Fruit fly (Drosophila melanogaster) whole organism, embryonic: ENCODE measurements around the gene Xe7.

ENCODE experiments used
- Antp ChIP-seq: fragments of 200-800 bp; sonication (Bioruptor generic); optimal IDR thresholded peaks from 3 replicates; lab custom pipeline; 2016; ENCODE audit warnings: missing biosample characterization, missing genetic modification characterization
- C15 ChIP-seq: fragments of 200-800 bp; sonication (Bioruptor generic); IDR thresholded peaks from 3 replicates; pipeline ENCODE4 v1.3.6; 2022; ENCODE audit warnings: missing biosample characterization, missing genetic modification characterization
- CG10321 ChIP-seq: fragments of 200-800 bp; sonication (Bioruptor generic); IDR thresholded peaks from 2 replicates; pipeline ENCODE4 v1.3.6; 2022; ENCODE audit warnings: missing biosample characterization, missing genetic modification characterization
- CG10979 ChIP-seq: fragments of 200-800 bp; sonication (Bioruptor generic); optimal IDR thresholded peaks from 2 replicates; lab custom pipeline; 2018; ENCODE audit warnings: missing biosample characterization, mild to moderate bottlenecking, missing genetic modification characterization, moderate library complexity
- CG11695 ChIP-seq: fragments of 200-800 bp; sonication (Bioruptor generic); IDR thresholded peaks from 3 replicates; pipeline ENCODE4 v1.3.6; 2022; ENCODE audit warnings: missing biosample characterization, missing genetic modification characterization
- CG12104 ChIP-seq: fragments of 200-800 bp; sonication (Bioruptor generic); optimal IDR thresholded peaks from 3 replicates; lab custom pipeline; 2016; ENCODE audit warnings: missing biosample characterization, missing genetic modification characterization
- CG17186 ChIP-seq: fragments of 200-800 bp; sonication (Bioruptor generic); optimal IDR thresholded peaks from 3 replicates; lab custom pipeline; 2017; ENCODE audit warnings: missing biosample characterization, missing genetic modification reagents, missing genetic modification characterization
- CG17361 ChIP-seq: fragments of 200-800 bp; sonication (Bioruptor generic); IDR thresholded peaks from 3 replicates; pipeline ENCODE4 v1.3.6; 2022; ENCODE audit warnings: missing biosample characterization, missing genetic modification characterization
- CG17385 ChIP-seq: fragments of 200-800 bp; sonication (Bioruptor generic); optimal IDR thresholded peaks from 3 replicates; lab custom pipeline; 2018; ENCODE audit warnings: missing biosample characterization, mild to moderate bottlenecking, missing genetic modification characterization
- CG17568 ChIP-seq: fragments of 200-800 bp; sonication (Bioruptor generic); optimal IDR thresholded peaks from 2 replicates; lab custom pipeline; 2018; ENCODE audit warnings: missing biosample characterization, mild to moderate bottlenecking, missing genetic modification characterization, moderate library complexity
- CG17829 ChIP-seq: fragments of 200-800 bp; optimal IDR thresholded peaks from 2 replicates; lab custom pipeline; 2019; ENCODE audit warnings: missing biosample characterization, mild to moderate bottlenecking, missing genetic modification characterization, moderate library complexity
- CG2129 ChIP-seq: fragments of 200-800 bp; sonication (Bioruptor generic); IDR thresholded peaks from 2 replicates; pipeline ENCODE4 v1.3.6; 2022; ENCODE audit warnings: missing biosample characterization, missing genetic modification characterization; ENCODE audit not compliant: partially characterized antibody
- CG3065 ChIP-seq: fragments of 200-800 bp; sonication (Bioruptor generic); optimal IDR thresholded peaks from 2 replicates; lab custom pipeline; 2016; ENCODE audit warnings: missing biosample characterization, missing genetic modification characterization
- CG31388 ChIP-seq: fragments of 200-800 bp; sonication (Bioruptor generic); optimal IDR thresholded peaks from 2 replicates; lab custom pipeline; 2016; ENCODE audit warnings: missing biosample characterization, missing genetic modification characterization
- CG33557 ChIP-seq: fragments of 200-800 bp; sonication (Bioruptor generic); optimal IDR thresholded peaks from 2 replicates; lab custom pipeline; 2019; ENCODE audit warnings: missing biosample characterization, mild to moderate bottlenecking, missing genetic modification characterization, moderate library complexity
- CG34224 ChIP-seq: fragments of 200-800 bp; sonication (Bioruptor generic); IDR thresholded peaks from 3 replicates; pipeline ENCODE4 v1.3.6; 2022; ENCODE audit warnings: missing biosample characterization, missing genetic modification characterization; ENCODE audit not compliant: partially characterized antibody
- CG3838 ChIP-seq: fragments of 200-800 bp; sonication (Bioruptor generic); optimal IDR thresholded peaks from 3 replicates; lab custom pipeline; 2016; ENCODE audit warnings: missing biosample characterization, missing genetic modification characterization
- CG4282 ChIP-seq: fragments of 200-800 bp; sonication (Bioruptor generic); optimal IDR thresholded peaks from 2 replicates; lab custom pipeline; 2016; ENCODE audit warnings: missing biosample characterization, missing genetic modification characterization
- CG7928 ChIP-seq: fragments of 200-800 bp; sonication (Bioruptor generic); optimal IDR thresholded peaks from 2 replicates; lab custom pipeline; 2017; ENCODE audit warnings: missing biosample characterization, mild to moderate bottlenecking, missing genetic modification characterization
- CG8089 ChIP-seq: fragments of 200-800 bp; sonication (Bioruptor generic); optimal IDR thresholded peaks from 3 replicates; lab custom pipeline; 2016; ENCODE audit warnings: missing biosample characterization, missing genetic modification characterization
- CG8281 ChIP-seq: fragments of 200-800 bp; sonication (Bioruptor generic); optimal IDR thresholded peaks from 2 replicates; lab custom pipeline; 2018; ENCODE audit warnings: missing biosample characterization, mild to moderate bottlenecking, missing genetic modification characterization, moderate library complexity
- CG8359 ChIP-seq: fragments of 200-800 bp; sonication (Bioruptor generic); optimal IDR thresholded peaks from 2 replicates; lab custom pipeline; 2017; ENCODE audit warnings: missing biosample characterization, mild to moderate bottlenecking, missing genetic modification characterization, borderline replicate concordance
- CG8478 ChIP-seq: fragments of >200 bp; optimal IDR thresholded peaks from 2 replicates; lab custom pipeline; 2018
- CG8944 ChIP-seq: fragments of 200-800 bp; sonication (Bioruptor generic); optimal IDR thresholded peaks from 3 replicates; lab custom pipeline; 2016; ENCODE audit warnings: missing biosample characterization, missing genetic modification characterization
- Dbx ChIP-seq: fragments of 200-800 bp; sonication (Bioruptor generic); IDR thresholded peaks from 3 replicates; pipeline ENCODE4 v1.3.6; 2022; ENCODE audit warnings: missing biosample characterization, missing genetic modification characterization
- Doc2 ChIP-seq: fragments of 200-800 bp; sonication (Bioruptor generic); IDR thresholded peaks from 2 replicates; pipeline ENCODE4 v1.3.6; 2022; ENCODE audit warnings: missing biosample characterization, missing genetic modification characterization
- Dp ChIP-seq: fragments of 200-800 bp; sonication (Bioruptor generic); optimal IDR thresholded peaks from 2 replicates; lab custom pipeline; 2018; ENCODE audit warnings: missing biosample characterization, mild to moderate bottlenecking, missing genetic modification characterization, moderate library complexity
- Eip74EF ChIP-seq, 2 experiments: fragments of 200-800 bp in 1 of 2; fragments of >200 bp in 1 of 2; sonication (Bioruptor generic) in 1 of 2; optimal IDR thresholded peaks; 2 replicates each; lab custom pipeline; 2017 to 2019; ENCODE audit warnings: missing biosample characterization in 2 of 2, missing genetic modification characterization in 2 of 2, mild to moderate bottlenecking in 1 of 2, moderate library complexity in 1 of 2
- Fer3 ChIP-seq: fragments of 200-800 bp; sonication (Bioruptor generic); optimal IDR thresholded peaks from 2 replicates; lab custom pipeline; 2018; ENCODE audit warnings: missing biosample characterization, mild to moderate bottlenecking, missing genetic modification characterization, moderate library complexity
- HHEX ChIP-seq: fragments of 200-800 bp; sonication (Bioruptor generic); optimal IDR thresholded peaks from 3 replicates; lab custom pipeline; 2017; ENCODE audit warnings: missing biosample characterization, mild to moderate bottlenecking, missing genetic modification characterization, missing genetic modification reagents
- HmgZ ChIP-seq: fragments of 200-800 bp; sonication (Bioruptor generic); optimal IDR thresholded peaks from 2 replicates; lab custom pipeline; 2018; ENCODE audit warnings: missing biosample characterization, mild to moderate bottlenecking, missing genetic modification characterization
- Jarid2 ChIP-seq: fragments of 200-800 bp; sonication (Bioruptor generic); optimal IDR thresholded peaks from 3 replicates; lab custom pipeline; 2017; ENCODE audit warnings: mild to moderate bottlenecking, missing biosample characterization, missing genetic modification reagents, missing genetic modification characterization
- Optix ChIP-seq: fragments of 200-800 bp; sonication (Bioruptor generic); IDR thresholded peaks from 3 replicates; pipeline ENCODE4 v1.3.6; 2022; ENCODE audit warnings: missing biosample characterization, missing genetic modification characterization
- az2 ChIP-seq: fragments of 200-800 bp; sonication (Bioruptor generic); optimal IDR thresholded peaks from 3 replicates; lab custom pipeline; 2016; ENCODE audit warnings: missing biosample characterization, missing genetic modification characterization
- bab2 ChIP-seq: fragments of 200-800 bp; sonication (Bioruptor generic); optimal IDR thresholded peaks from 2 replicates; lab custom pipeline; 2016; ENCODE audit warnings: missing biosample characterization, missing genetic modification characterization
- btn ChIP-seq: fragments of 200-800 bp; sonication (Bioruptor generic); optimal IDR thresholded peaks from 2 replicates; lab custom pipeline; 2016; ENCODE audit warnings: missing biosample characterization, missing genetic modification characterization
- crp ChIP-seq, 2 experiments: fragments of 200-800 bp; sonication (Bioruptor generic); optimal IDR thresholded peaks; 2 replicates in 1 of 2; 3 replicates in 1 of 2; lab custom pipeline; 2017; ENCODE audit warnings: missing biosample characterization in 2 of 2, missing genetic modification characterization in 2 of 2, mild to moderate bottlenecking in 1 of 2, moderate library complexity in 1 of 2
- dan ChIP-seq: fragments of 200-800 bp; sonication (Bioruptor generic); IDR thresholded peaks from 2 replicates; pipeline ENCODE4 v1.3.6; 2022; ENCODE audit warnings: missing biosample characterization, missing genetic modification characterization
- dati ChIP-seq: fragments of 200-800 bp; sonication (Bioruptor generic); IDR thresholded peaks from 2 replicates; pipeline ENCODE4 v1.3.6; 2022; ENCODE audit warnings: missing biosample characterization, missing genetic modification characterization
- dmrt99B ChIP-seq: fragments of 200-800 bp; sonication (Bioruptor generic); optimal IDR thresholded peaks from 2 replicates; lab custom pipeline; 2018; ENCODE audit warnings: missing biosample characterization, mild to moderate bottlenecking, missing genetic modification characterization, moderate library complexity
- fd3F ChIP-seq: fragments of 200-800 bp; sonication (Bioruptor generic); optimal IDR thresholded peaks from 2 replicates; lab custom pipeline; 2018; ENCODE audit warnings: missing biosample characterization, mild to moderate bottlenecking, missing genetic modification characterization, moderate library complexity
- gsb-n ChIP-seq: fragments of 200-800 bp; sonication (Bioruptor generic); optimal IDR thresholded peaks from 3 replicates; lab custom pipeline; 2018; ENCODE audit warnings: missing biosample characterization, mild to moderate bottlenecking, missing genetic modification characterization
- gt ChIP-seq: fragments of 200-800 bp; sonication (Bioruptor generic); IDR thresholded peaks from 2 replicates; pipeline ENCODE4 v1.3.6; 2022; ENCODE audit warnings: missing biosample characterization, missing genetic modification characterization
- nau ChIP-seq: fragments of 200-800 bp; sonication (Bioruptor generic); optimal IDR thresholded peaks from 3 replicates; lab custom pipeline; 2017; ENCODE audit warnings: missing biosample characterization, mild to moderate bottlenecking, missing genetic modification characterization, missing genetic modification reagents
- nom ChIP-seq: fragments of 200-800 bp; sonication (Bioruptor generic); optimal IDR thresholded peaks from 2 replicates; lab custom pipeline; 2017; ENCODE audit warnings: missing biosample characterization, missing genetic modification characterization, mild to moderate bottlenecking, moderate library complexity, missing genetic modification reagents
- odd ChIP-seq: fragments of 200-800 bp; sonication (Bioruptor generic); optimal IDR thresholded peaks from 2 replicates; lab custom pipeline; 2017; ENCODE audit warnings: missing biosample characterization, mild to moderate bottlenecking, missing genetic modification characterization
- pnt ChIP-seq: fragments of 200-800 bp; sonication (Bioruptor generic); optimal IDR thresholded peaks from 3 replicates; lab custom pipeline; 2016; ENCODE audit warnings: missing biosample characterization, missing genetic modification characterization
- tna ChIP-seq: fragments of 200-800 bp; sonication (Bioruptor generic); IDR thresholded peaks from 2 replicates; pipeline ENCODE4 v1.3.6; 2022; ENCODE audit warnings: missing biosample characterization, missing genetic modification characterization; ENCODE audit not compliant: partially characterized antibody
- wdn ChIP-seq: fragments of 200-800 bp; sonication (Bioruptor generic); IDR thresholded peaks from 2 replicates; pipeline ENCODE4 v1.3.6; 2022; ENCODE audit warnings: missing biosample characterization, missing genetic modification characterization

The Xe7 gene

DNA sequence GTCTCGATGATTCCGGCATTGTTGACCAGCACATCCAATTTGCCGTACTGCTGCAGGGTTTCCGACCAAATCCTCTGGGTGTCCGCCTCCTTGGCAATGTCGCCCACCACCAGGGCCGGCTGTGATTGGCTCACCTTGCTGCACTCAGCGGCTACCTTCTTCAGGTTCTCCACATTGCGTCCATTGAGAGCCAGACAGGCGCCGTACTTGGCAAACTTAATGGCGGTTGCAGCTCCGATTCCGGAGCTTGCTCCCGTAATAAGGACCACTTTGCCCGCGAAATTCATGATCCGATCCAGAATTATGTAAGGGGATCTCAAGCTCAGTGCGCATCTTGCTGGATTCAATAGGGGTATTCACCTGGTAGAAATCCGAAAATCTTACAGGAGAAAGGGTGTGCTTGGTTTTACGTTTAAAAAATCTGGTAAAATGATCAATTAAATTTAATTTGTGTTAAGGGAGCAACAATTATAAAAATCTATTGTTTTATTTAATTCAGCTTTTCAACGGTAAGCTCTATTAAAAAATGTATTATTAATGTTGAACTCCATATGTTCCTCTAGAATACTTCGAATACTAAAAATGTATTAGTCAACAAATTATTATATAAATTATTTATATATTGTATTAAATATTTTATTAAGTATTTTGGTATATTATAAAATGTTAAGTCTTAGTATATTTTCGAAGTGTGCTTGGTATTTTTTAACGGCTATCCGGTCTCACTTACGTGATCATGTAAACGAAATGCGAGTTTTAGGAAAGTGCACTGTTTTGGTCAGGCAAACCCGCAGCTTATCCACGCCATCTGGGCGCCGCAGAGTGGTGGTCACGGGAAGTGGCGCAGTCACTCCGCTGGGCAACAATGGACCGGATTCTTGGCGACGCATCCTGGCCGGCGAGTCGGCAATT lies 32.4 kb downstream of the Xe7 start, which contains the start of the genes CG31548 and CG12170 (continued):
- no peak for TF ChIP-seq nau (GFP tag; lab: Kevin White, UChicago)
- TF ChIP-seq az2 (GFP tag; lab: Kevin White, UChicago), result peak; percentile 56
- TF ChIP-seq CG8089 (GFP tag; lab: Kevin White, UChicago), result peak; percentile 14
- TF ChIP-seq Dp (GFP tag; lab: Kevin White, UChicago), result no peak
- peak; percentile 45 for TF ChIP-seq Fer3
- peak; percentile 62 for TF ChIP-seq CG17829
- no peak for TF ChIP-seq CG7928 (GFP tag; lab: Kevin White, UChicago)
- no peak for TF ChIP-seq CG10321 (GFP tag; lab: Robert Waterston, UW)
- TF ChIP-seq Dbx (GFP tag; lab: Robert Waterston, UW), result no peak
- TF ChIP-seq CG33557 (GFP tag; lab: Kevin White, UChicago), result no peak
- peak in 1 of 2 experiments; percentile 4 for TF ChIP-seq Eip74EF (GFP tag; optimal IDR thresholded peaks at IDR 0.05; lab: Kevin White, UChicago)
- no peak for TF ChIP-seq CG17385 (GFP tag; lab: Kevin White, UChicago)
- no peak for TF ChIP-seq CG17186 (GFP tag; lab: Kevin White, UChicago)
- TF ChIP-seq CG8478 (lab: Kevin White, UChicago), result no peak
- TF ChIP-seq Antp, result peak; percentile 9
- TF ChIP-seq CG8359 (GFP tag; lab: Kevin White, UChicago), result no peak
- no peak for TF ChIP-seq pnt
- no peak for TF ChIP-seq CG3838 (GFP tag; lab: Kevin White, UChicago)
- no peak for TF ChIP-seq CG8281 (tag; lab: Kevin White, UChicago)
- TF ChIP-seq dati, result no peak
- TF ChIP-seq dan (GFP tag; lab: Robert Waterston, UW), result no peak
- no peak for TF ChIP-seq HmgZ
- TF ChIP-seq nom (GFP tag; lab: Kevin White, UChicago), result no peak
- TF ChIP-seq CG8944 (GFP tag; lab: Kevin White, UChicago), result no peak
- TF ChIP-seq CG31388 (GFP tag; lab: Kevin White, UChicago), result peak; percentile 36
- TF ChIP-seq CG17361, result peak; percentile 65; the same call in 2 of the 3 replicates
- TF ChIP-seq crp (GFP tag; optimal IDR thresholded peaks at IDR 0.05; lab: Kevin White, UChicago), result no peak
- no peak for TF ChIP-seq CG34224 (GFP tag; lab: Robert Waterston, UW)
- TF ChIP-seq Jarid2 (GFP tag; lab: Kevin White, UChicago), result no peak
- TF ChIP-seq HHEX (GFP tag; lab: Kevin White, UChicago), result no peak
- TF ChIP-seq gt, result no peak
- no peak for TF ChIP-seq Optix (GFP tag; lab: Robert Waterston, UW)
- TF ChIP-seq dmrt99B, result no peak
- TF ChIP-seq fd3F (GFP tag; lab: Kevin White, UChicago), result peak; percentile 11
- peak; percentile 66 for TF ChIP-seq CG11695 (GFP tag; lab: Robert Waterston, UW)
- TF ChIP-seq CG17568 (GFP tag; lab: Kevin White, UChicago), result no peak
- no peak for TF ChIP-seq tna (GFP tag; lab: Robert Waterston, UW)
- TF ChIP-seq btn, result no peak
- TF ChIP-seq CG12104 (GFP tag; lab: Kevin White, UChicago), result no peak
- TF ChIP-seq gsb-n, result peak; percentile 31
- TF ChIP-seq odd, result no peak
- no peak for TF ChIP-seq CG4282 (GFP tag; lab: Kevin White, UChicago)
- no peak for TF ChIP-seq Doc2
- TF ChIP-seq C15 (GFP tag; lab: Robert Waterston, UW), result no peak
- TF ChIP-seq CG2129 (GFP tag; lab: Robert Waterston, UW), result no peak
- peak; percentile 5 for TF ChIP-seq bab2
- no peak for TF ChIP-seq wdn (GFP tag; lab: Robert Waterston, UW)
- peak; percentile 57 for TF ChIP-seq CG10979 (tag; lab: Kevin White, UChicago)
- no peak for TF ChIP-seq CG3065 (GFP tag; lab: Kevin White, UChicago)
